Worm (Caenorhabditis elegans) whole organism, L4 larva: Measurements from ENCODE around the gene C50E3.9.
A peak's percentile ranks its signal among the peaks of the same experiment; 100 is the strongest.

Experiments used
- D1046.2 ChIP-seq: fragments of 200-800 bp; sonication (Bioruptor generic); IDR thresholded peaks from 2 replicates; pipeline ENCODE4 v1.3.6; 2022; ENCODE audit warnings: missing genetic modification characterization, missing compliant biosample characterization
- F37D6.2 ChIP-seq: sonication (generic microtip); optimal IDR thresholded peaks from 2 replicates; lab custom pipeline; 2016; ENCODE audit warnings: mild to moderate bottlenecking, missing genetic modification characterization, missing compliant biosample characterization
- T20F7.1 ChIP-seq: fragments of 200-800 bp; sonication (Bioruptor generic); optimal IDR thresholded peaks from 2 replicates; lab custom pipeline; 2018; ENCODE audit warnings: mild to moderate bottlenecking, missing genetic modification characterization, missing compliant biosample characterization
- aha-1 ChIP-seq: fragments of 150-350 bp; peaks from one replicate; lab custom pipeline; 2014; ENCODE audit warnings: missing biosample characterization, missing genetic modification characterization
- aly-2 ChIP-seq: sonication (generic microtip); optimal IDR thresholded peaks from 2 replicates; lab custom pipeline; 2018; ENCODE audit warnings: missing biosample characterization, missing genetic modification characterization
- arid-1 ChIP-seq: fragments of 200-800 bp; sonication (Bioruptor generic); conservative IDR thresholded peaks from 2 replicates; pipeline ENCODE4 v1.3.6; 2022; ENCODE audit warnings: missing genetic modification reagents, missing genetic modification characterization, missing compliant biosample characterization
- ceh-20 ChIP-seq: fragments of 200-800 bp; sonication (Bioruptor generic); IDR thresholded peaks from 2 replicates; pipeline ENCODE4 v1.3.6; 2022; ENCODE audit warnings: missing genetic modification reagents, missing genetic modification characterization, missing compliant biosample characterization
- ceh-28 ChIP-seq: fragments of 150-350 bp; optimal IDR thresholded peaks from 2 replicates; lab custom pipeline; 2014; ENCODE audit warnings: missing biosample characterization, missing genetic modification reagents, missing genetic modification characterization
- ceh-32 ChIP-seq: sonication (generic microtip); optimal IDR thresholded peaks from 2 replicates; lab custom pipeline; 2016; ENCODE audit warnings: mild to moderate bottlenecking, missing genetic modification characterization, missing compliant biosample characterization; ENCODE audit not compliant: poor library complexity
- ceh-44 ChIP-seq: fragments of 200-800 bp; sonication (Bioruptor generic); IDR thresholded peaks from 2 replicates; pipeline ENCODE4 v1.3.6; 2022; ENCODE audit warnings: missing genetic modification reagents, missing genetic modification characterization, missing compliant biosample characterization
- cey-2 ChIP-seq: sonication (generic microtip); optimal IDR thresholded peaks from 3 replicates; lab custom pipeline; 2017; ENCODE audit warnings: missing genetic modification characterization, mild to moderate bottlenecking, missing compliant biosample characterization, antibody characterized with exemption, borderline replicate concordance; ENCODE audit not compliant: insufficient read depth
- daf-16 ChIP-seq, 3 experiments: sonication (generic microtip); optimal IDR thresholded peaks; 2 replicates each; lab custom pipeline; 2016 to 2017; ENCODE audit warnings: missing genetic modification characterization in 3 of 3, missing genetic modification reagents in 3 of 3, mild to moderate bottlenecking in 2 of 3, missing compliant biosample characterization in 2 of 3, missing biosample characterization in 1 of 3, moderate library complexity in 1 of 3
- dmd-6 ChIP-seq: fragments of 200-800 bp; sonication (Bioruptor generic); IDR thresholded peaks from 2 replicates; pipeline ENCODE4 v1.3.6; 2022; ENCODE audit warnings: missing genetic modification reagents, missing genetic modification characterization, missing compliant biosample characterization
- dmd-8 ChIP-seq: fragments of 200-800 bp; sonication (Bioruptor generic); IDR thresholded peaks from 2 replicates; pipeline ENCODE4 v1.3.6; 2022; ENCODE audit warnings: missing genetic modification characterization, missing compliant biosample characterization
- egl-43 ChIP-seq: fragments of 200-800 bp; sonication (Bioruptor generic); IDR thresholded peaks from 2 replicates; pipeline ENCODE4 v1.3.6; 2022; ENCODE audit warnings: missing genetic modification reagents, missing genetic modification characterization, missing compliant biosample characterization
- hif-1 ChIP-seq, 2 experiments: sonication (generic microtip); optimal IDR thresholded peaks; 2 replicates each; lab custom pipeline; 2016 to 2017; ENCODE audit warnings: missing compliant biosample characterization in 2 of 2, missing genetic modification characterization in 2 of 2, missing genetic modification reagents in 2 of 2, missing genotype in 2 of 2, mild to moderate bottlenecking in 1 of 2
- hlh-30 ChIP-seq: sonication (generic microtip); optimal IDR thresholded peaks from 2 replicates; lab custom pipeline; 2017; ENCODE audit warnings: antibody characterized with exemption, mild to moderate bottlenecking, missing genetic modification characterization, missing compliant biosample characterization; ENCODE audit not compliant: insufficient read depth
- hmg-1.1 ChIP-seq: fragments of 200-800 bp; sonication (Bioruptor generic); IDR thresholded peaks from 2 replicates; pipeline ENCODE4 v1.3.6; 2022; ENCODE audit warnings: missing genetic modification reagents, missing genetic modification characterization, missing compliant biosample characterization
- jun-1 ChIP-seq: fragments of 150-350 bp; optimal IDR thresholded peaks from 2 replicates; lab custom pipeline; 2014; ENCODE audit warnings: missing biosample characterization, missing genetic modification reagents, missing genetic modification characterization
- lim-7 ChIP-seq: fragments of 200-800 bp; sonication (Bioruptor generic); IDR thresholded peaks from 2 replicates; pipeline ENCODE4 v1.3.6; 2022; ENCODE audit warnings: missing genetic modification characterization, missing compliant biosample characterization
- lin-13 ChIP-seq: fragments of 150-350 bp; optimal IDR thresholded peaks from 2 replicates; lab custom pipeline; 2014; ENCODE audit warnings: missing biosample characterization, missing genetic modification reagents, missing genetic modification characterization
- lin-29 ChIP-seq: fragments of 200-800 bp; sonication (Bioruptor generic); IDR thresholded peaks from 2 replicates; pipeline ENCODE4 v1.3.6; 2022; ENCODE audit warnings: missing genetic modification reagents, missing genetic modification characterization, missing compliant biosample characterization
- lin-38 ChIP-seq: fragments of 200-800 bp; sonication (Bioruptor generic); IDR thresholded peaks from 2 replicates; pipeline ENCODE4 v1.3.6; 2022; ENCODE audit warnings: missing genetic modification reagents, missing genetic modification characterization, missing compliant biosample characterization
- lir-3 ChIP-seq: sonication (generic microtip); optimal IDR thresholded peaks from 2 replicates; lab custom pipeline; 2016; ENCODE audit warnings: mild to moderate bottlenecking, missing genetic modification characterization, missing compliant biosample characterization
- lsy-2 ChIP-seq, 2 experiments: fragments of 150-350 bp in 1 of 2; sonication (generic microtip) in 1 of 2; optimal IDR thresholded peaks; 2 replicates each; lab custom pipeline; 2014 to 2017; ENCODE audit warnings: missing biosample characterization in 2 of 2, missing genetic modification characterization in 2 of 2
- mes-2 ChIP-seq: sonication (generic microtip); optimal IDR thresholded peaks from 2 replicates; lab custom pipeline; 2016; ENCODE audit warnings: missing genotype, mild to moderate bottlenecking, missing genetic modification characterization, missing compliant biosample characterization; ENCODE audit not compliant: poor library complexity, severe bottlenecking
- mxl-2 ChIP-seq: fragments of 200-800 bp; sonication (Bioruptor generic); conservative IDR thresholded peaks from 2 replicates; pipeline ENCODE4 v1.3.6; 2022; ENCODE audit warnings: missing genetic modification reagents, missing genetic modification characterization, missing compliant biosample characterization
- mxl-3 ChIP-seq: fragments of 200-800 bp; sonication (Bioruptor generic); optimal IDR thresholded peaks from 2 replicates; lab custom pipeline; 2018; ENCODE audit warnings: mild to moderate bottlenecking, missing genetic modification characterization, missing compliant biosample characterization
- nhr-10 ChIP-seq: fragments of 150-350 bp; optimal IDR thresholded peaks from 2 replicates; lab custom pipeline; 2014; ENCODE audit warnings: missing biosample characterization, missing genetic modification characterization
- nhr-102 ChIP-seq: sonication (generic microtip); optimal IDR thresholded peaks from 2 replicates; lab custom pipeline; 2016; ENCODE audit warnings: mild to moderate bottlenecking, missing genetic modification characterization, moderate library complexity, missing compliant biosample characterization
- nhr-11 ChIP-seq: fragments of 150-350 bp; optimal IDR thresholded peaks from 2 replicates; lab custom pipeline; 2014; ENCODE audit warnings: missing biosample characterization, missing genetic modification characterization
- nhr-237 ChIP-seq: sonication (generic microtip); optimal IDR thresholded peaks from 2 replicates; lab custom pipeline; 2017; ENCODE audit warnings: missing biosample characterization, missing genetic modification characterization
- nhr-25 ChIP-seq: sonication (generic microtip); optimal IDR thresholded peaks from 2 replicates; lab custom pipeline; 2017; ENCODE audit warnings: missing genetic modification characterization, mild to moderate bottlenecking, missing compliant biosample characterization, antibody characterized with exemption, moderate library complexity, borderline replicate concordance; ENCODE audit not compliant: insufficient read depth
- nhr-41 ChIP-seq: fragments of 200-800 bp; sonication (Bioruptor generic); IDR thresholded peaks from 2 replicates; pipeline ENCODE4 v1.3.6; 2022; ENCODE audit warnings: missing genetic modification reagents, missing genetic modification characterization, missing compliant biosample characterization
- nhr-6 ChIP-seq: fragments of 150-350 bp; optimal IDR thresholded peaks from 2 replicates; lab custom pipeline; 2014; ENCODE audit warnings: missing biosample characterization, missing genetic modification characterization
- nhr-77 ChIP-seq: fragments of 150-350 bp; optimal IDR thresholded peaks from 2 replicates; lab custom pipeline; 2014; ENCODE audit warnings: missing biosample characterization, missing genetic modification characterization
- pha-4 ChIP-seq, 2 experiments: fragments of 150-350 bp in 1 of 2; fragments of 200-800 bp in 1 of 2; sonication (Bioruptor generic) in 1 of 2; IDR thresholded peaks in 1 of 2; optimal IDR thresholded peaks in 1 of 2; 2 replicates each; pipeline versions ENCODE4 v1.3.6 to Lab custom; 2014 to 2022; ENCODE audit warnings: missing genetic modification characterization in 2 of 2, missing genetic modification reagents in 2 of 2, missing biosample characterization in 1 of 2, missing compliant biosample characterization in 1 of 2
- php-3 ChIP-seq: fragments of 200-800 bp; sonication (Bioruptor generic); IDR thresholded peaks from 2 replicates; pipeline ENCODE4 v1.3.6; 2022; ENCODE audit warnings: missing genetic modification reagents, missing genetic modification characterization, missing compliant biosample characterization
- rbr-2 ChIP-seq: sonication (generic microtip); optimal IDR thresholded peaks from 2 replicates; lab custom pipeline; 2016; ENCODE audit warnings: missing genotype, missing genetic modification characterization, missing compliant biosample characterization
- sdz-12 ChIP-seq: fragments of 200-800 bp; sonication (Bioruptor generic); optimal IDR thresholded peaks from 2 replicates; lab custom pipeline; 2018; ENCODE audit warnings: mild to moderate bottlenecking, missing genetic modification characterization, missing compliant biosample characterization
- set-16 ChIP-seq: fragments of 200-800 bp; sonication (Bioruptor generic); IDR thresholded peaks from 2 replicates; pipeline ENCODE4 v1.3.6; 2022; ENCODE audit warnings: missing genetic modification reagents, missing genetic modification characterization, missing compliant biosample characterization
- snpc-4 ChIP-seq: fragments of 150-350 bp; optimal IDR thresholded peaks from 2 replicates; lab custom pipeline; 2014; ENCODE audit warnings: missing biosample characterization, missing genetic modification characterization
- spr-3 ChIP-seq: fragments of 200-800 bp; sonication (Bioruptor generic); optimal IDR thresholded peaks from 2 replicates; lab custom pipeline; 2018; ENCODE audit warnings: mild to moderate bottlenecking, missing genetic modification characterization, missing compliant biosample characterization
- tra-1 ChIP-seq: fragments of 200-800 bp; sonication (Bioruptor generic); IDR thresholded peaks from 2 replicates; pipeline ENCODE4 v1.3.6; 2022; ENCODE audit warnings: missing genetic modification reagents, missing genetic modification characterization, missing compliant biosample characterization
- unc-62 ChIP-seq, 3 experiments: fragments of 150-350 bp in 1 of 3; sonication (generic microtip); optimal IDR thresholded peaks in 2 of 3; peaks in 1 of 3; 1 replicate in 1 of 3; 2 replicates in 2 of 3; lab custom pipeline; 2014 to 2017; ENCODE audit warnings: missing biosample characterization in 3 of 3, missing genetic modification characterization in 3 of 3, missing genetic modification reagents in 3 of 3, missing genotype in 1 of 3
- zag-1 ChIP-seq: fragments of 150-350 bp; optimal IDR thresholded peaks from 2 replicates; lab custom pipeline; 2014; ENCODE audit warnings: missing biosample characterization, missing genetic modification characterization
- zfp-3 ChIP-seq: fragments of 200-800 bp; sonication (Bioruptor generic); conservative IDR thresholded peaks from 2 replicates; pipeline ENCODE4 v1.3.6; 2022; ENCODE audit warnings: missing genetic modification reagents, missing genetic modification characterization, missing compliant biosample characterization
- zip-11 ChIP-seq: fragments of 200-800 bp; sonication (Bioruptor generic); IDR thresholded peaks from 2 replicates; pipeline ENCODE4 v1.3.6; 2022; ENCODE audit warnings: missing genetic modification characterization, missing compliant biosample characterization
- ztf-11 ChIP-seq: fragments of 150-350 bp; optimal IDR thresholded peaks from 2 replicates; lab custom pipeline; 2014; ENCODE audit warnings: missing biosample characterization, missing genetic modification characterization

Gene C50E3.9

DNA sequence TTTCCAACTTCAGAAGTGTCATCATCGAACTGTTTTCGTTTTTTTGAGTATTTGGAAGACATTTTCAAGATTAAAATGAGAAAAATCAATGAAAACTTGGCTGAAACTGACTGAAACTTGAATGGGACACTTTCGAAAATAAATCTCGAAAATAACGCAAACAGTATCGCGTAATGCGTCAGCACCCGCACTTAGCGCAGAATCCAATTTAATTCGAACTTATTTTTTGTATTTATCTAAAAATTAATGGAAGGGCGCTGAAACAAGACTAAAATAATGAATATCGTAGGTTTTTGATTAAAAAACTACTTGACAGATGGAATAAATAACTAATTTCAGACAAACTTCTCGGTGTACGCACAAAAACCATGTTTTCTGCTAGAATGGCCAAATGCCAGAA, 24.5 kb downstream of the C50E3.9 start, which contains the start of the genes snu-66 and ints-9:
snu-66 (minus strand) TSS at position 108 of the 400 bp plus-strand sequence.
ints-9 (plus strand) TSS at position 240 of the 400 bp plus-strand sequence.
- TF ChIP-seq pha-4 (GFP tag; IDR thresholded peaks at IDR 0.05; lab: Robert Waterston, UW): no peak
- no peak for TF ChIP-seq pha-4 (tag; optimal IDR thresholded peaks at IDR 0.05; lab: Kevin White, UChicago)
- TF ChIP-seq arid-1 (GFP tag; lab: Robert Waterston, UW): no peak
- peak in 1 of 2 experiments; percentile 86 for TF ChIP-seq lsy-2 (tag; optimal IDR thresholded peaks at IDR 0.05; lab: Kevin White, UChicago)
- TF ChIP-seq nhr-25: no peak
- TF ChIP-seq php-3: no peak
- no peak for TF ChIP-seq cey-2 (tag; lab: Kevin White, UChicago)
- TF ChIP-seq dmd-6: 0 out of 2 replicates have a peak, but pooled peaks have one; percentile 21
- TF ChIP-seq aly-2 (tag; lab: Kevin White, UChicago): no peak
- no peak for TF ChIP-seq ztf-11 (tag; lab: Kevin White, UChicago)
- no peak for TF ChIP-seq dmd-8 (GFP tag; lab: Robert Waterston, UW)
- TF ChIP-seq T20F7.1: no peak
- TF ChIP-seq nhr-237 (tag; lab: Kevin White, UChicago): no peak
- peak; percentile 55 for TF ChIP-seq rbr-2
- TF ChIP-seq set-16 (GFP tag; lab: Robert Waterston, UW): no peak
- peak; percentile 16 for TF ChIP-seq nhr-102 (tag; lab: Kevin White, UChicago)
- TF ChIP-seq nhr-77 (tag; lab: Kevin White, UChicago): no peak
- no peak for TF ChIP-seq zip-11
- TF ChIP-seq aha-1 (tag; lab: Kevin White, UChicago): no peak
- no peak for TF ChIP-seq egl-43 (GFP tag; lab: Robert Waterston, UW)
- no peak for TF ChIP-seq tra-1
- no peak for TF ChIP-seq lin-13 (GFP tag; lab: Kevin White, UChicago)
- TF ChIP-seq nhr-10 (tag; lab: Kevin White, UChicago): no peak
- TF ChIP-seq lin-38 (GFP tag; lab: Robert Waterston, UW): peak; percentile 85
- TF ChIP-seq lir-3 (tag; lab: Kevin White, UChicago): no peak
- TF ChIP-seq nhr-6 (tag; lab: Kevin White, UChicago): no peak
- no peak for TF ChIP-seq unc-62 (GFP tag; optimal IDR thresholded peaks at IDR 0.05 in 1 of 2; lab: Kevin White, UChicago)
- no peak for TF ChIP-seq unc-62 (tag; optimal IDR thresholded peaks at IDR 0.05; lab: Kevin White, UChicago)
- TF ChIP-seq ceh-28 (tag; lab: Kevin White, UChicago): no peak
- no peak for TF ChIP-seq zfp-3 (GFP tag; lab: Robert Waterston, UW)
- TF ChIP-seq F37D6.2 (tag; lab: Kevin White, UChicago): no peak
- no peak for TF ChIP-seq ceh-44 (GFP tag; lab: Robert Waterston, UW)
- TF ChIP-seq spr-3 (GFP tag; lab: Kevin White, UChicago): no peak
- TF ChIP-seq sdz-12 (GFP tag; lab: Kevin White, UChicago): no peak
- no peak for TF ChIP-seq mxl-3 (GFP tag; lab: Kevin White, UChicago)
- TF ChIP-seq D1046.2 (GFP tag; lab: Robert Waterston, UW): no peak
- no peak for TF ChIP-seq nhr-11 (tag; lab: Kevin White, UChicago)
- no peak for TF ChIP-seq nhr-41 (GFP tag; lab: Robert Waterston, UW)
- 0 out of 2 replicates have a peak, but pooled peaks have one; percentile 29 for TF ChIP-seq hmg-1.1 (GFP tag; lab: Robert Waterston, UW)
- TF ChIP-seq ceh-32: no peak
- no peak for TF ChIP-seq ceh-20 (GFP tag; lab: Robert Waterston, UW)
- TF ChIP-seq lin-29: no peak
- TF ChIP-seq hif-1 (tag; optimal IDR thresholded peaks at IDR 0.05; lab: Kevin White, UChicago): no peak
- no peak for TF ChIP-seq zag-1 (tag; lab: Kevin White, UChicago)
- TF ChIP-seq lim-7 (GFP tag; lab: Robert Waterston, UW): no peak
- TF ChIP-seq hlh-30 (tag; lab: Kevin White, UChicago): no peak
- no peak for TF ChIP-seq daf-16 (GFP tag; optimal IDR thresholded peaks at IDR 0.05; lab: Kevin White, UChicago)
- TF ChIP-seq daf-16 (tag; optimal IDR thresholded peaks at IDR 0.05; lab: Kevin White, UChicago): no peak
- no peak for TF ChIP-seq snpc-4 (tag; lab: Kevin White, UChicago)
- peak; percentile 81 for TF ChIP-seq mes-2 (tag; lab: Kevin White, UChicago)
- no peak for TF ChIP-seq jun-1 (tag; lab: Kevin White, UChicago)
- no peak for TF ChIP-seq mxl-2 (GFP tag; lab: Robert Waterston, UW)
